Fruit fly (Drosophila melanogaster) S2 (cell line): Measurements from ENCODE around the gene tst.

Experiments used
- CG8478 ChIP-seq: fragments of >200 bp; optimal IDR thresholded peaks from 2 replicates; lab custom pipeline; 2018
- CTCF ChIP-seq, 2 experiments: fragments of >200 bp; optimal IDR thresholded peaks; 2 replicates each; lab custom pipeline; 2018

The tst gene

DNA sequence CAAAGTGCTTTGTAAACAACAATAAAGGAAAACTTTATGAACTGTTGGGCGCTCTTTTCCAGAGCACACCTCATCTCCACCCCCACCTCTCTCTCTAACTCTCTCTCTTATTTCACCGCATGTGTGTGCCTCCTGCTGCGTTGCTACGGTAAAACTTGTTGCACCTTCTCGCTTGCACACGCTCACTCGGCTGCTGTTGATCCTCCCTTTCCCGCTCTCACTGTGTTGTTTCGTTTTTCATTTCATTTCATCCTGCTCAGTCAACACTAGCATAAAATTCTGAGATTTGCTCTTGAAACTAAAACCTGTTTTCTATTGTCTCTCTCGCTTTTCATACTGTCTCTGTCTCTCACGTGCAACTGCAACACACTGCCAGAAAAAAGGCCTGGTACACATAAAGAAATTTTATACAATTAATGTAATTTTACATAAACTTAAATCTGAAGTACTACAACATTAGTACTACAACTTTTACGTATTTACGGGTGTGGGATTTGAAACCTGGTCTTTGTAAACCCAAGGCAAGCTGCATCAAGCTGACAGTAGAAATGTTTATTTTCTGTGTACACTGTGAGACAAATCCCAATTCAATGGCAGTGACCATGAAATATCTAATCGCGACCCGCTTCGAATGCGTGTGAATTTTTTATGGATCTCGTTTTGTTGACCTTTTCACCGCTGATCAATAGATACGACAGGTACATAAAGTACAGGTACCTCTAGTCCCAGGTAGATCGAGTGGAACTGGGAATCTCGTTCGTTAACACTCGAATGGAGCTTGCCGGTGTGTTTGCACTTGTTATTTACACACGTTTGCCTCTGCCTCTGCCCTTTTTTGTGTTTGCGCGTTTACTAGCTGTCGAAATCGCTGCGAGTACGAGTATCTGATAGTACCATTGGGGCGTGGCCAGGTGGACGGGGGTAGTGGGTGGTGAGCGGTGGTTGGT lies 10.1 kb upstream of the tst start:
- TF ChIP-seq CG8478 (lab: Kevin White, UChicago) (no peak), CTCF (optimal IDR thresholded peaks at IDR 0.05; lab: Kevin White, UChicago) (no peak)

DNA sequence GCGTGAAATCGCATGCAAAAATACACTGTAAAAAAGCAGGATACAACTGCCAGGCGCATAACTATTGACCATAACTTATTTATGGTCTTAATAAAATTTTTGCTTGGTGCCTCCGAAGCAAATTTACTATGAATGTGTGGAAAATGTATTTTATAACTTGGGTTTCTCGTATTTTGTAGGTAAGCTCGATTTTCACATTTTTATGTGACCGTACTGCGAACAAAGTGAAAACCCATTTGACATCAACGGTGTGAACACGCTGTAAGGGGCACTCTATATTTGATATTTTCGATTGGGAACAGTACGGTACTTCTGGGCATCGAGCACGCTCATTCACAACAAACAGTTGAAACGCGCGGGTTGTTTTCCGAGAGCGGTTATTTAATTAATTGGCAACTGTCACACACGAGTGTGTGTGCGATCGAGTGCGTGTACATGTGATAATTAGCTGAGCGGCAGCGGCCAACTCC lies 8.8 kb upstream of the tst start, which contains the start of the genes Nup98-96 and mbc:
Gene Nup98-96, minus strand, starts transcription at position 156 of the 470 bp plus-strand sequence.
Gene mbc, plus strand, starts transcription at position 300 of the 470 bp plus-strand sequence.
- TF ChIP-seq CG8478 (lab: Kevin White, UChicago), result no peak
- TF ChIP-seq CTCF (optimal IDR thresholded peaks at IDR 0.05; lab: Kevin White, UChicago), result no peak

DNA sequence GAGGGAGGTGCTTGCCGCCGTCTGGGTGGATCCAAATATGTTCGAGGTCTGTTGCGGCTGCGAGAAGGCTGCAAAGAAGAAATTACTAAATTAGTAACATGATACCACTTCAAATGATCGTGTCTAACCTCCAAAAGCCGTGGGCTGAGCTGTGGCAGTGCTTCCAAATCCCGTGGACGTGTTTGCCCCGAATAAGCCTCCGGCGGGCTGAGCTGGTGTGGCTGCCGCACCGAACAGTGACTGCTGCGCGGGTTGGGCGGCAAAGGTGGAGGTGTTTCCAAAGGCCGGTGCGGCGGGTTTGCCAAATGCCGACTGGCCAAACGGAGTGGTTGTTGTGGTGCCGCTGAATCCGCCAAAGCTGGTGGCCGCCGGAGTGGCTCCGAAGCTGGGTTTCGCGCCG lies 8.1 kb upstream of the tst start:
- TF ChIP-seq CG8478 (lab: Kevin White, UChicago) (no peak), CTCF (optimal IDR thresholded peaks at IDR 0.05; lab: Kevin White, UChicago) (no peak)

DNA sequence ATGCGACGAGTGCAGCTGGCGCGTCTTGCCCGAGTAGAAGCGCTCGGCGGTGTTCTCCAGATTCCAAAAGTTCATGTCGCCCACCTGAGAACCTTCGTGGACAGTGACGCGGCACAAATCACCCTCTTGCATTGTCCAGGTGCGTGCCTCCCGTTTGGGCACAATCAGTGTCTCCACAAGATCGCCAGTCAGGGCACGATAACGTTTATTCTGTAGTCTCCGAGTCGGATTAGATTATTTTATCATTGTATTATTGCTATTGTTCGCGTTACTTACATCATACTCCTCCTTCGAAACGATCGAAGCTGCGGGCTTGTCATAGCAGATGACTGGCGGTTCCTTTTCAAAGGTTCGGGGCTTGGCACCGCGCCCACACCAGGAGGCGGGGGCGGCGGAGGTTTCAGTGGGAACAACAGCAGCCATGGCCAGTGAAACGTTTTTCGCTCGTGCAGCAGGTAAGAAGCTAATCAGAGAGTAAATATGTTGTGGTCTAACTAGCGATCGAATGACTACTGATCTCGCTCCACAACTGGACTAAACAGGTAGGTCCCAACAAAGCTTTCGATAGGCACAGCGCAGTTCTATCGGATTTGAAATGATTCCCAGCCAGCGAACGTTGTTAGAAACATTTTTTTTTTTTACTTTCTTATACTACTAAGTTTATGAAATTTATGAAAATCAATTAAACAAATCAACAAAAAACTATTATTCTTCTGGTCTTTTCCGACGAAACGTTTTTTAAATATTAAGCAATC lies 1.1 kb upstream of the tst start, which contains the start of gene CG10208:
Gene CG10208, minus strand, starts transcription at position 518 of the 755 bp plus-strand sequence.
- TF ChIP-seq CG8478 (lab: Kevin White, UChicago) (no peak), CTCF (optimal IDR thresholded peaks at IDR 0.05; lab: Kevin White, UChicago) (no peak)

DNA sequence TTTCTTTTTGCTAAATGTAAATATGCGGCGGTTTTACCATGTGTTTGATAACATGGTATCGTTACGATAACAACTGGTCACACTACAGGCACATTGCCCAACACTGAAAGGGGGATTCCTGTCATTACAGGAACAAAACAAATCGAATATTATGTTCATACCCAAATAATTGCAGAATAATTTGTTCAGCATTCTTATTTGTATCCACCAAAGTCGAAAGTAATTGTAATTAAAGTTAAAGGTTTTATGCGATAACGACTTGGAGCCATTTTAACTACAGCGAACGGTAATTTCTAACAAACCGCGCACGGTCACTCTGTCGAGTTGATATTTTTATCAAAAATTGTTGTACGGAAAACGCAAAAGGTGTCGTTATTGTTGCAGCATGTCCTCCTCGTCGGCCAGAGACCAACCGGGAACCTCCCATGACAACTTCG lies 5.2 kb downstream of the tst start, which contains the start of the genes CG10214 and CG10375:
Gene CG10214, minus strand, starts transcription at position 72 of the 437 bp plus-strand sequence.
Gene CG10375, plus strand, starts transcription at position 296 of the 437 bp plus-strand sequence.
- TF ChIP-seq CTCF (optimal IDR thresholded peaks at IDR 0.05; lab: Kevin White, UChicago) (no peak), CG8478 (lab: Kevin White, UChicago) (no peak)

DNA sequence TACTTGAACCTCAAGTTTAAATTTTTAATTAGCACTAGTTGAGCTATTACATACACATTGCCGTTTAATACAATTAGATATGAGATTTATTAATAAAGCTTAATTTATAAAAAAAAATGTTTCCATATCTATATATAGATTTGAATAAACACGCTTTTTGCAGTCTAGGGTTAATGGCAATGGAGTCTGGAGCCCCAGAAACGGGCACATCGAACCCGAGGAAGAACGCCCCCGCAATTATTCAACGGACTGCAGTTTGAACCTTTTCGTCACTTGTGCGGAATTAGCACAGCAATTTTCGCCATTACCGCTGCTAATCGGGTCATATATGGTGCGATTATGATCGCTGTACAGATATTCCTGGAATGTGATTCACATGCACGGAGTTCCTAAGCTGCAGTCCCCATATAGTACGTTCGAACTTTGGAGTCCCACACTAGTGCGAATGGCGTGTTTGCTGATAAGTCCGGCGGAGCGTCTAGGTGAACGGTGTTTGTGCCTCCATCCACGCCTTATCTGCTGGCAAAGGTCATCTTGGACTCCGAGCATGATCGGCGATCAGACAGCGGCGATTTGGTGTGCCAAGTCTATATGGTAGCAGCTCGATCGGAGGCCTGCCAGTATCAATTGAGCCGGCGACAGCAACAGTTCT lies 8.9 kb downstream of the tst start, which contains the start of gene Lsd-1:
Gene Lsd-1, plus strand, starts transcription at position 236 of the 652 bp plus-strand sequence.
- TF ChIP-seq CTCF (optimal IDR thresholded peaks at IDR 0.05; lab: Kevin White, UChicago) (no peak), CG8478 (lab: Kevin White, UChicago) (no peak)

DNA sequence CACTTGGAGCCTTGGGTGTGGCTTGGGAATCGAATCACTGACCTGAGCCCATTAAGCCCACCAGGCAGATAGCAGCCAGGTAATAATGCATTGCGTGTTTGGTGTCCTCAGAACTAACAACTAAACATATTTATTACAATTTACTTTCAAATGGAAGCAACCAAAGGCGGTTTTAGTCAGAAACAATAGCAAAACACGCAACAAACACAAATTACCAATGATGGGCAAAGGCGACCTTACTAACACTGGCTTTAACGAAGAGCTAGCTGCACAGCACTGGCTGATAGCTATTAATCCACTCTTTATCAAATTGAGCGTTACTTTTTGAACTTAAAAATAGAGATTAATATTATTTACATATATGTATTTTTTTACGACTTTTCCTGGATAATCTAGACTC lies 9.6 kb downstream of the tst start, which contains the start of gene udt:
Gene udt, minus strand, starts transcription at position 249 of the 400 bp plus-strand sequence.
- TF ChIP-seq CG8478 (lab: Kevin White, UChicago) (no peak), CTCF (optimal IDR thresholded peaks at IDR 0.05; lab: Kevin White, UChicago) (no peak)

DNA sequence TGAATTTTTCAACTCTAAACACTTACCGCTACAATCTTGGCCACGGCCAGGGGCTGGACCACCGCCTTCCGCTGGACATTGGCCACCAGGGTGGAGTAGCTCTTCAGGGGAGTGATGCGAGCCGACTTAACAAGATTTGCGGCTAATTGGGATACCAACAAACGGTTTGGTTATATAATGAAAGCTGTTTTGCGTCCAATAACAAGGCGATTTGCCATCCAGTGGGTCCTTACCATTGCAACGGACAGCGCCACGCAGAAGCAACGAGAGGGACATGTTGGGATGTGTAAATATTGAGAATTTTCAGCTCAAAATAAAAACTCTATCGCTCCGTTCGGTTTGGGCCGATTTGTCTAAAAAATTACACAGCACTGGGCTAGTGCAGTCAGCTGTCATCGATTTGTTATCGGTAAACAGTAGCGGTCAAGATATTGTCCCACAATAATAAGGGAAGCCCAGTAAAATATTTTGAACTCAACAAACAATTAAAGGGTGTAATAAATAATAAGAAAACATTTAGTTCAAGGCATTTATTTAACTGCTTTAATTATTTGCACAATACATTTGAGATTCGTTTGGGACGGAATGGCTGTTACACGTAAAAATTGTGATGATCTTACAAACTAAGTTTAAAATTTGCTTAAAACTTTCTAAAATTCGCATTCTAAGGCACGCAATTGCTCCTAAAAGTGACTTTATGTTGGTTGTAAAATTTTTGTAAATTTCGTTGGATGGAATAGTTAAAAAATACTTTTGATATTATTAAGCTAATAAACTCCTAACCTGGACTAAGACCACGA lies 12.2 kb downstream of the tst start, which contains the start of gene SdhD:
Gene SdhD, minus strand, starts transcription at position 382 of the 800 bp plus-strand sequence.
- TF ChIP-seq CTCF (optimal IDR thresholded peaks at IDR 0.05; lab: Kevin White, UChicago) (no peak), CG8478 (lab: Kevin White, UChicago) (no peak)

DNA sequence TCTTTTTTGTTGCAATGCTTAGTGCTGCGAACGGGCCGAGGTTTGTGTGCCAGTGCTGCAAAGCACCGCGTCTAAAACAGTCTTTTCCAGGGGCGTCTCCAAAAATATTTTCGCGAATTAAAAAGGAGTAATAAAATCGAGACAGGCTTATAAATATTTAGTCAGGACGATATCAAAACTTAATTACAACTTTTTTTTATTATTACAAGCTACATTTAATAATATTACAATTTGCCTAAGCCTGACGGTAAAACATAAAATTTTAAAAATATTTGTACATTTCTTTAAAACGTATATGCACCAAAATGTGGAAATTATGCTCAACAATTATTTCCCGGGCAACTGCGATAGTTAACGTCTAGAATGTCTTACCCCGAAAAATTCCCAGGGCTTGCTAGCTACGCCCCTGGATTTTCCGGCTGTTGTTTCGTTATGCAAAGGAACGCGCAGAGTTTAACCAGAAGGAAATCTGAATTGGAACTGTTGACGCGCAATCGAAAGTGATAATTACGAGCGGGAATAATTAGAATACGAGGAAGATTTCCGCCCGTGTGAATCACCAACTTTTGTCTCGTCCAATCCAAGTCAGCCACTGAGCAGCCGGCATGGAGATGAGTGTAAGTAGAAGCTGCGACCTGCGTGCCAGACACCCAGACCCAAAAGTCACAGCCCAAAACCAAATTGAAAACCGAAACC lies 14.6 kb downstream of the tst start, which contains the start of the genes PTPMT1 and Hrd3:
Gene PTPMT1, plus strand, starts transcription at position 428 of the 696 bp plus-strand sequence.
Gene Hrd3, minus strand, starts transcription at position 646 of the 696 bp plus-strand sequence.
- TF ChIP-seq CG8478 (lab: Kevin White, UChicago), result no peak
- TF ChIP-seq CTCF (optimal IDR thresholded peaks at IDR 0.05; lab: Kevin White, UChicago), result no peak

DNA sequence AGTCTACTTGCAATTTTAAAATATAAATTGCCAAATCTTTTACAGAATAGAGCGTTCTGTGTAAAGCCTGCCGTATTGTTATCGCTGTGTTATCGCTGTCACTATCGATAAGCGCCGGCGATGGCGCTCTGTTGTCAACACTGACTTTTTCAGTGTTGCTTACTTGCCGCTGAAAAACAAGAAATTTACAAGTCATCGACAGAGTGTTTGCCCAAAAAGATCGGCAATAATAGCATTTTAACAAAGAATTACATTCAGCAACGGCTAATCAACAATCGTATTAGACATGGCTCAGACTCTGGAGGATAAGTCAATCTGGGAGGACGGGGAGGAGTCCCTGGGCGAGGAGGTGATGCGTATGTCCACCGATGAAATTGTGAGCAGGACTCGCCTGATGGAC lies 19.9 kb downstream of the tst start, which contains the start of the genes RanBP3 and Rpt5:
Gene RanBP3, minus strand, starts transcription at position 107 of the 400 bp plus-strand sequence.
Gene Rpt5, plus strand, starts transcription at position 149 of the 400 bp plus-strand sequence.
- TF ChIP-seq CTCF (optimal IDR thresholded peaks at IDR 0.05; lab: Kevin White, UChicago) (peak in 1 of 2 experiments; percentile 4), CG8478 (lab: Kevin White, UChicago) (no peak)

DNA sequence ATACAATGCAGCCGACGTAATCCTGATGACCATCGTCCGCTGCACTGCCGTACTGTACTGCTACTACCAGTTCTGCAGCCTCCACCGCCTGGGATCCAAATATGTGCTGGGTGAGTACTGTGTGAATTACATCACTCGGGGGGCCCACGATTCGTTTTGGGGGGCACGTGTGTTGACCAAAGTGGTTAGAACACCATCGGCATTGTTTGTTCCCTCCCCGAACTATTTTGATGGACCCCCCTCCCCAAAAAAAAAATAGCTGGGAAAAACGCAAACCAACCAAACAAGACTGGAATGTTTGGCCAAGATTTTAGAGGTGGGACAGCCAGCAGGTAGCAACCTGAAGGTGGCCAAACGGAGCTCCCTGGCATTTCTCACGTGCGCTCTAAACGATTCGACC lies 25.2 kb downstream of the tst start:
- TF ChIP-seq CTCF (optimal IDR thresholded peaks at IDR 0.05; lab: Kevin White, UChicago), result no peak
- no peak for TF ChIP-seq CG8478 (lab: Kevin White, UChicago)

DNA sequence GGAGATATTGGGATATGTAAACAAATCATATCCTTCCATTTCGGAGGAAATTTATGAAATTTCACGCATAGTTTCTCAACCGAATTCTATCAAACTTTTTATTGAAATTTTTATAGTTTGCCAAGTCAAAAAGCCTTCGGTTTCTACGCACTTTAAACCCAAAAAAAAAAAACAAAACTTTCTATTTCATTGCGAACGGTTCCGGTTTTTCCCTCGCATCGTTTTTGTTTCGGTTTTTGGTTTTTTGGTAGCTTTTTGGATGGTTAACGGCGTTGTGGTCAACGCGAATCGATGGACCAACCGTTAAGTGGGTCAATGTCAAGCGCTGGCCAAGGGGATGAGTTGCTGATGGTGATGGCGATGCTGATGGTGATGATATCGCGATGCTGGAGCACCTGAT lies 31.7 kb downstream of the tst start:
- TF ChIP-seq CG8478 (lab: Kevin White, UChicago) (no peak), CTCF (optimal IDR thresholded peaks at IDR 0.05; lab: Kevin White, UChicago) (no peak)
